Fruit fly (Drosophila melanogaster) whole organism, embryonic: ENCODE results near the gene CG17780.

Experiments used
- CG11093 ChIP-seq: fragments of 200-800 bp; sonication (Bioruptor generic); IDR thresholded peaks from 3 replicates; pipeline ENCODE4 v1.3.6; 2022; ENCODE audit warnings: missing biosample characterization, missing genetic modification characterization
- CG11247 ChIP-seq: fragments of 200-800 bp; sonication (Bioruptor generic); IDR thresholded peaks from 2 replicates; pipeline ENCODE4 v1.3.6; 2022; ENCODE audit warnings: missing biosample characterization, missing genetic modification characterization
- CG11398 ChIP-seq: fragments of 200-800 bp; sonication (Bioruptor generic); optimal IDR thresholded peaks from 2 replicates; lab custom pipeline; 2016; ENCODE audit warnings: missing biosample characterization, missing genetic modification characterization
- CG12659 ChIP-seq: fragments of 200-800 bp; sonication (Bioruptor generic); optimal IDR thresholded peaks from 3 replicates; lab custom pipeline; 2017; ENCODE audit warnings: mild to moderate bottlenecking, missing biosample characterization, missing genetic modification reagents, missing genetic modification characterization
- CG12942 ChIP-seq: fragments of 200-800 bp; sonication (Bioruptor generic); optimal IDR thresholded peaks from 3 replicates; lab custom pipeline; 2016; ENCODE audit warnings: missing biosample characterization, missing genetic modification characterization
- CG16863 ChIP-seq: fragments of 200-800 bp; sonication (Bioruptor generic); optimal IDR thresholded peaks from 3 replicates; lab custom pipeline; 2016; ENCODE audit warnings: missing biosample characterization, missing genetic modification characterization
- CG18262 ChIP-seq: fragments of 200-800 bp; optimal IDR thresholded peaks from 3 replicates; lab custom pipeline; 2019; ENCODE audit warnings: missing biosample characterization, mild to moderate bottlenecking, missing genetic modification characterization, moderate library complexity
- CG2875 ChIP-seq: fragments of 200-800 bp; sonication (Bioruptor generic); optimal IDR thresholded peaks from 2 replicates; lab custom pipeline; 2017; ENCODE audit warnings: missing biosample characterization, mild to moderate bottlenecking, missing genetic modification characterization, missing genetic modification reagents
- CG30403 ChIP-seq: fragments of 200-800 bp; sonication (Bioruptor generic); optimal IDR thresholded peaks from 3 replicates; lab custom pipeline; 2016; ENCODE audit warnings: missing biosample characterization, missing genetic modification characterization
- CG34422 ChIP-seq: fragments of 200-800 bp; sonication (Bioruptor generic); IDR thresholded peaks from 3 replicates; pipeline ENCODE4 v1.3.6; 2022; ENCODE audit warnings: missing biosample characterization, missing genetic modification characterization
- CG3995 ChIP-seq: fragments of 200-800 bp; sonication (Bioruptor generic); optimal IDR thresholded peaks from 3 replicates; lab custom pipeline; 2016; ENCODE audit warnings: missing biosample characterization, missing genetic modification characterization
- CG4617 ChIP-seq: fragments of 200-800 bp; sonication (Bioruptor generic); optimal IDR thresholded peaks from 3 replicates; lab custom pipeline; 2016; ENCODE audit warnings: missing biosample characterization, missing genetic modification characterization, borderline replicate concordance
- CG4730 ChIP-seq: fragments of 200-800 bp; sonication (Bioruptor generic); IDR thresholded peaks from 2 replicates; pipeline ENCODE4 v1.3.6; 2022; ENCODE audit warnings: missing biosample characterization, missing genetic modification characterization
- CG4820 ChIP-seq: fragments of 200-800 bp; sonication (Bioruptor generic); optimal IDR thresholded peaks from 3 replicates; lab custom pipeline; 2016; ENCODE audit warnings: missing biosample characterization, missing genetic modification characterization
- CG6765 ChIP-seq: fragments of 200-800 bp; sonication (Bioruptor generic); optimal IDR thresholded peaks from 3 replicates; lab custom pipeline; 2017; ENCODE audit warnings: missing biosample characterization, mild to moderate bottlenecking, missing genetic modification characterization
- CG8089 ChIP-seq: fragments of 200-800 bp; sonication (Bioruptor generic); optimal IDR thresholded peaks from 3 replicates; lab custom pipeline; 2016; ENCODE audit warnings: missing biosample characterization, missing genetic modification characterization
- CG8281 ChIP-seq: fragments of 200-800 bp; sonication (Bioruptor generic); optimal IDR thresholded peaks from 2 replicates; lab custom pipeline; 2018; ENCODE audit warnings: missing biosample characterization, mild to moderate bottlenecking, missing genetic modification characterization, moderate library complexity
- CG8765 ChIP-seq: fragments of 200-800 bp; sonication (Bioruptor generic); IDR thresholded peaks from 2 replicates; pipeline ENCODE4 v1.3.6; 2022; ENCODE audit warnings: missing biosample characterization, missing genetic modification characterization
- CG8924 ChIP-seq: fragments of 200-800 bp; optimal IDR thresholded peaks from 3 replicates; lab custom pipeline; 2019; ENCODE audit warnings: missing biosample characterization, mild to moderate bottlenecking, missing genetic modification characterization, moderate library complexity
- Camta ChIP-seq: fragments of 200-800 bp; sonication (Bioruptor generic); optimal IDR thresholded peaks from 2 replicates; lab custom pipeline; 2016; ENCODE audit warnings: missing biosample characterization, missing genetic modification characterization
- D19B ChIP-seq: fragments of 200-800 bp; sonication (Bioruptor generic); optimal IDR thresholded peaks from 2 replicates; lab custom pipeline; 2017; ENCODE audit warnings: missing biosample characterization, mild to moderate bottlenecking, missing genetic modification characterization
- Dbx ChIP-seq: fragments of 200-800 bp; sonication (Bioruptor generic); IDR thresholded peaks from 3 replicates; pipeline ENCODE4 v1.3.6; 2022; ENCODE audit warnings: missing biosample characterization, missing genetic modification characterization
- Dll ChIP-seq: fragments of 200-800 bp; sonication (Bioruptor generic); IDR thresholded peaks from 4 replicates; pipeline ENCODE4 v1.3.6; 2022; ENCODE audit warnings: missing biosample characterization, missing genetic modification characterization; ENCODE audit not compliant: partially characterized antibody
- Doc3 ChIP-seq: fragments of 200-800 bp; sonication (Bioruptor generic); IDR thresholded peaks from 3 replicates; pipeline ENCODE4 v1.3.6; 2022; ENCODE audit warnings: missing biosample characterization, missing genetic modification characterization; ENCODE audit not compliant: partially characterized antibody
- Hmx ChIP-seq: fragments of 200-800 bp; sonication (Bioruptor generic); optimal IDR thresholded peaks from 2 replicates; lab custom pipeline; 2016; ENCODE audit warnings: missing biosample characterization, missing genetic modification characterization
- Hr51 ChIP-seq, 2 experiments: fragments of 200-800 bp; sonication (Bioruptor generic); optimal IDR thresholded peaks; 2 replicates in 1 of 2; 3 replicates in 1 of 2; lab custom pipeline; 2016 to 2018; ENCODE audit warnings: missing biosample characterization in 2 of 2, missing genetic modification characterization in 2 of 2, mild to moderate bottlenecking in 1 of 2, moderate library complexity in 1 of 2
- Med ChIP-seq: fragments of 200-800 bp; sonication (Bioruptor generic); peaks from one replicate; lab custom pipeline; 2016; ENCODE audit warnings: missing biosample characterization, missing genetic modification characterization, mild to moderate bottlenecking, inconsistent platforms, moderate library complexity
- Myb ChIP-seq: fragments of 200-800 bp; sonication (Bioruptor generic); optimal IDR thresholded peaks from 2 replicates; lab custom pipeline; 2016; ENCODE audit warnings: missing biosample characterization, missing genetic modification characterization
- Sry-δ ChIP-seq: fragments of 200-800 bp; sonication (Bioruptor generic); optimal IDR thresholded peaks from 2 replicates; lab custom pipeline; 2016; ENCODE audit warnings: missing biosample characterization, missing genetic modification characterization
- Ssrp ChIP-seq: fragments of 200-800 bp; sonication (Bioruptor generic); optimal IDR thresholded peaks from 2 replicates; lab custom pipeline; 2018; ENCODE audit warnings: missing biosample characterization, mild to moderate bottlenecking, missing genetic modification characterization, moderate library complexity
- Xrp1 ChIP-seq: fragments of 200-800 bp; sonication (Bioruptor generic); IDR thresholded peaks from 2 replicates; pipeline ENCODE4 v1.3.6; 2022; ENCODE audit warnings: missing biosample characterization, missing genetic modification characterization
- bowl ChIP-seq: fragments of 200-800 bp; sonication (Bioruptor generic); IDR thresholded peaks from 2 replicates; pipeline ENCODE4 v1.3.6; 2022; ENCODE audit warnings: missing biosample characterization, missing genetic modification characterization
- danr ChIP-seq: fragments of 200-800 bp; sonication (Bioruptor generic); IDR thresholded peaks from 2 replicates; pipeline ENCODE4 v1.3.6; 2022; ENCODE audit warnings: missing biosample characterization, missing genetic modification characterization
- dmrt11E ChIP-seq: fragments of 200-800 bp; sonication (Bioruptor generic); optimal IDR thresholded peaks from 3 replicates; lab custom pipeline; 2018; ENCODE audit warnings: missing biosample characterization, mild to moderate bottlenecking, missing genetic modification characterization, moderate library complexity
- en ChIP-seq: fragments of 200-800 bp; sonication (Bioruptor generic); optimal IDR thresholded peaks from 2 replicates; lab custom pipeline; 2016; ENCODE audit warnings: missing biosample characterization, missing genetic modification characterization
- eyg ChIP-seq: fragments of 200-800 bp; sonication (Bioruptor generic); optimal IDR thresholded peaks from 3 replicates; lab custom pipeline; 2016; ENCODE audit warnings: missing biosample characterization, missing genetic modification characterization
- fu2 ChIP-seq: fragments of 200-800 bp; sonication (Bioruptor generic); optimal IDR thresholded peaks from 2 replicates; lab custom pipeline; 2016; ENCODE audit warnings: missing biosample characterization, missing genetic modification characterization
- nerfin-1 ChIP-seq: fragments of 200-800 bp; sonication (Bioruptor generic); optimal IDR thresholded peaks from 3 replicates; lab custom pipeline; 2019; ENCODE audit warnings: missing biosample characterization, mild to moderate bottlenecking, missing genetic modification characterization, moderate library complexity
- otp ChIP-seq: fragments of 200-800 bp; sonication (Bioruptor generic); IDR thresholded peaks from 3 replicates; pipeline ENCODE4, ENCODE4 v1.3.6; 2022; ENCODE audit warnings: missing biosample characterization, missing genetic modification characterization
- pan ChIP-seq, 4 experiments: fragments of >200 bp in 3 of 4; fragments of 200-800 bp in 1 of 4; sonication (Bioruptor generic) in 1 of 4; optimal IDR thresholded peaks in 3 of 4; IDR thresholded peaks in 1 of 4; 2 replicates each; pipeline versions ENCODE4 v1.3.6 to Lab custom; 2017 to 2022; ENCODE audit warnings: missing biosample characterization in 2 of 4, missing genetic modification characterization in 2 of 4, mixed read lengths in 1 of 4
- peb ChIP-seq: fragments of 200-800 bp; sonication (Bioruptor generic); IDR thresholded peaks from 2 replicates; pipeline ENCODE4 v1.3.6; 2022; ENCODE audit warnings: missing biosample characterization, missing genetic modification characterization
- pho ChIP-seq: fragments of 200-800 bp; sonication (Bioruptor generic); optimal IDR thresholded peaks from 2 replicates; lab custom pipeline; 2016; ENCODE audit warnings: missing biosample characterization, missing genetic modification characterization
- prd ChIP-seq, 3 experiments: fragments of >200 bp in 2 of 3; fragments of 200-800 bp in 1 of 3; sonication (Bioruptor generic) in 1 of 3; optimal IDR thresholded peaks in 2 of 3; IDR thresholded peaks in 1 of 3; 2 replicates in 2 of 3; 3 replicates in 1 of 3; pipeline versions ENCODE4 v1.3.6 to Lab custom; 2017 to 2022; ENCODE audit warnings: missing biosample characterization in 1 of 3, missing genetic modification characterization in 1 of 3
- scrt ChIP-seq: fragments of 200-800 bp; sonication (Bioruptor generic); optimal IDR thresholded peaks from 2 replicates; lab custom pipeline; 2018; ENCODE audit warnings: missing biosample characterization, mild to moderate bottlenecking, missing genetic modification characterization, moderate library complexity
- shn ChIP-seq: fragments of 200-800 bp; sonication (Bioruptor generic); optimal IDR thresholded peaks from 3 replicates; lab custom pipeline; 2016; ENCODE audit warnings: missing biosample characterization, missing genetic modification characterization
- sisA ChIP-seq: fragments of 200-800 bp; sonication (Bioruptor generic); IDR thresholded peaks from 2 replicates; pipeline ENCODE4 v1.3.6; 2022; ENCODE audit warnings: missing biosample characterization, missing genetic modification characterization
- slp2 ChIP-seq: fragments of 200-800 bp; sonication (Bioruptor generic); optimal IDR thresholded peaks from 2 replicates; lab custom pipeline; 2016; ENCODE audit warnings: missing biosample characterization, missing genetic modification characterization
- vfl ChIP-seq: fragments of 200-800 bp; sonication (Bioruptor generic); optimal IDR thresholded peaks from 2 replicates; lab custom pipeline; 2016; ENCODE audit warnings: missing biosample characterization, missing genetic modification characterization

Gene CG17780

dm6 chr3R:24348420-24349190 lies 36.2 kb downstream of the CG17780 start, which contains the start of the genes CG5746 and CG6454 (continued):
- TF ChIP-seq CG3995 (GFP tag; lab: Kevin White, UChicago), result peak; percentile 63
- TF ChIP-seq CG4617 (GFP tag; lab: Kevin White, UChicago), result peak; percentile 75
- TF ChIP-seq Dll, result 0 out of 4 replicates have a peak, but pooled peaks have one; percentile 19
- no peak for TF ChIP-seq Doc3 (GFP tag; lab: Robert Waterston, UW)
- peak; percentile 31; the same call in 1 of the 2 replicates for TF ChIP-seq CG8765 (GFP tag; lab: Robert Waterston, UW)
- peak; percentile 11 for TF ChIP-seq eyg (GFP tag; lab: Kevin White, UChicago)
- TF ChIP-seq CG18262 (tag; lab: Kevin White, UChicago), result no peak
- peak in 1 of 2 experiments; percentile 50 for TF ChIP-seq Hr51 (GFP tag; optimal IDR thresholded peaks at IDR 0.05; lab: Kevin White, UChicago)
- TF ChIP-seq CG8281 (tag; lab: Kevin White, UChicago), result no peak
- peak; percentile 35; the same call in 1 of the 2 replicates for TF ChIP-seq Xrp1
- TF ChIP-seq nerfin-1 (tag; lab: Kevin White, UChicago), result no peak
- no peak for TF ChIP-seq CG2875 (GFP tag; lab: Kevin White, UChicago)
- TF ChIP-seq CG4820 (GFP tag; lab: Kevin White, UChicago), result peak; percentile 55
- TF ChIP-seq CG4730 (GFP tag; lab: Robert Waterston, UW), result no peak
- TF ChIP-seq pan (optimal IDR thresholded peaks at IDR 0.05; lab: Kevin White, UChicago), result no peak
- no peak for TF ChIP-seq pan (GFP tag; optimal IDR thresholded peaks at IDR 0.05 in 1 of 2, IDR thresholded peaks at IDR 0.05 in 1 of 2)
- TF ChIP-seq danr (GFP tag; lab: Robert Waterston, UW), result no peak
- peak; percentile 20 for TF ChIP-seq vfl (GFP tag; lab: Kevin White, UChicago)
- peak; percentile 69 for TF ChIP-seq CG12942 (GFP tag; lab: Kevin White, UChicago)
- no peak for TF ChIP-seq D19B (GFP tag; lab: Kevin White, UChicago)
- TF ChIP-seq Camta, result peak; percentile 18
- no peak for TF ChIP-seq peb (GFP tag; lab: Robert Waterston, UW)
- TF ChIP-seq Med (GFP tag; lab: Kevin White, UChicago), result peak; percentile 64
- no peak for TF ChIP-seq prd (optimal IDR thresholded peaks at IDR 0.05; lab: Kevin White, UChicago)
- TF ChIP-seq prd (GFP tag; IDR thresholded peaks at IDR 0.05; lab: Robert Waterston, UW), result peak; percentile 69
- TF ChIP-seq otp, result no peak
- peak; percentile 42 for TF ChIP-seq CG11247 (GFP tag; lab: Robert Waterston, UW)
- TF ChIP-seq dmrt11E, result peak; percentile 61
- peak; percentile 46 for TF ChIP-seq shn (GFP tag; lab: Kevin White, UChicago)
- TF ChIP-seq sisA (GFP tag; lab: Robert Waterston, UW), result peak; percentile 26; the same call in 1 of the 2 replicates
- peak; percentile 58 for TF ChIP-seq Ssrp
- TF ChIP-seq slp2 (GFP tag; lab: Kevin White, UChicago), result peak; percentile 48
- no peak for TF ChIP-seq Hmx (GFP tag; lab: Kevin White, UChicago)
- TF ChIP-seq scrt (GFP tag; lab: Kevin White, UChicago), result no peak
- TF ChIP-seq fu2 (GFP tag; lab: Kevin White, UChicago), result peak; percentile 58
- TF ChIP-seq pho (GFP tag; lab: Kevin White, UChicago), result peak; percentile 77
- TF ChIP-seq CG34422, result peak; percentile 65
- peak; percentile 78 for TF ChIP-seq CG30403 (GFP tag; lab: Kevin White, UChicago)
- peak; percentile 38 for TF ChIP-seq Sry-δ (GFP tag; lab: Kevin White, UChicago)
- TF ChIP-seq CG11398 (GFP tag; lab: Kevin White, UChicago), result no peak
- peak; percentile 30 for TF ChIP-seq CG6765 (GFP tag; lab: Kevin White, UChicago)
- no peak for TF ChIP-seq en (GFP tag; lab: Kevin White, UChicago)
- TF ChIP-seq CG8924 (tag; lab: Kevin White, UChicago), result peak; percentile 72
- TF ChIP-seq CG11093 (GFP tag; lab: Robert Waterston, UW), result no peak
- TF ChIP-seq Myb (GFP tag; lab: Kevin White, UChicago), result peak; percentile 48
- peak; percentile 83 for TF ChIP-seq CG12659 (GFP tag; lab: Kevin White, UChicago)
- TF ChIP-seq Dbx (GFP tag; lab: Robert Waterston, UW), result 0 out of 3 replicates have a peak, but pooled peaks have one; percentile 48
- peak; percentile 56 for TF ChIP-seq CG16863 (GFP tag; lab: Kevin White, UChicago)
- TF ChIP-seq bowl, result no peak
- TF ChIP-seq CG8089, result peak; percentile 21
